Worm (Caenorhabditis elegans) whole organism, midembryonic: ENCODE measurements around the gene hpr-17.

Experiments
- flt-1 ChIP-seq: fragments of 200-800 bp; sonication (Bioruptor generic); IDR thresholded peaks from 2 replicates; pipeline ENCODE4 v1.3.6; 2022; ENCODE audit warnings: missing genetic modification characterization, missing compliant biosample characterization
- ref-1 ChIP-seq: fragments of 200-800 bp; sonication (Bioruptor generic); conservative IDR thresholded peaks from 2 replicates; pipeline ENCODE4 v1.3.6; 2022; ENCODE audit warnings: missing genetic modification reagents, missing genetic modification characterization, missing compliant biosample characterization
- tab-1 ChIP-seq: fragments of 200-800 bp; sonication (Bioruptor generic); IDR thresholded peaks from 2 replicates; pipeline ENCODE4 v1.3.6; 2022; ENCODE audit warnings: missing genetic modification characterization, missing compliant biosample characterization

- no peak for TF ChIP-seq ref-1 (GFP tag; lab: Robert Waterston, UW)
- TF ChIP-seq tab-1 (GFP tag; lab: Robert Waterston, UW), result no peak
- no peak for TF ChIP-seq flt-1 (GFP tag; lab: Robert Waterston, UW)
These were observed 17.6 kb upstream of the hpr-17 start for ce11 chrII:13174435-13174834.
